Worm (Caenorhabditis elegans) whole organism, young adult: ENCODE results near the gene C27F2.7.

Source experiments
- B0019.2 ChIP-seq: fragments of 200-800 bp; sonication (Bioruptor generic); conservative IDR thresholded peaks from 2 replicates; pipeline ENCODE4 v1.3.6; 2022; ENCODE audit warnings: missing genetic modification reagents, missing genetic modification characterization, missing compliant biosample characterization
- B0261.1 ChIP-seq: sonication (generic microtip); optimal IDR thresholded peaks from 2 replicates; lab custom pipeline; 2016; ENCODE audit warnings: mild to moderate bottlenecking, missing genetic modification characterization, moderate library complexity, missing compliant biosample characterization
- C06A6.2 ChIP-seq: fragments of 200-800 bp; sonication (Bioruptor generic); conservative IDR thresholded peaks from 2 replicates; pipeline ENCODE4 v1.3.6; 2022; ENCODE audit warnings: missing genetic modification characterization, missing compliant biosample characterization
- C17E4.6 ChIP-seq: fragments of 200-800 bp; sonication (Bioruptor generic); IDR thresholded peaks from 2 replicates; pipeline ENCODE4 v1.3.6; 2022; ENCODE audit warnings: missing genetic modification reagents, missing genetic modification characterization, missing compliant biosample characterization
- D2030.7 ChIP-seq: fragments of 200-800 bp; sonication (Bioruptor generic); IDR thresholded peaks from 2 replicates; pipeline ENCODE4 v1.3.6; 2022; ENCODE audit warnings: missing genetic modification reagents, missing genetic modification characterization, missing compliant biosample characterization
- F23B12.7 ChIP-seq: sonication (generic microtip); optimal IDR thresholded peaks from 2 replicates; lab custom pipeline; 2017; ENCODE audit warnings: missing genetic modification characterization, mild to moderate bottlenecking, missing compliant biosample characterization, antibody characterized with exemption, moderate library complexity; ENCODE audit not compliant: insufficient read depth
- F33H1.4 ChIP-seq: fragments of 200-800 bp; sonication (Bioruptor generic); IDR thresholded peaks from 2 replicates; pipeline ENCODE4 v1.3.6; 2022; ENCODE audit warnings: missing genetic modification reagents, missing genetic modification characterization, missing compliant biosample characterization
- F39B2.1 ChIP-seq: fragments of 200-800 bp; sonication (Bioruptor generic); IDR thresholded peaks from 2 replicates; pipeline ENCODE4 v1.3.6; 2022; ENCODE audit warnings: missing genetic modification reagents, missing genetic modification characterization, missing compliant biosample characterization
- F52B5.7 ChIP-seq: sonication (generic microtip); optimal IDR thresholded peaks from 2 replicates; lab custom pipeline; 2016; ENCODE audit warnings: mild to moderate bottlenecking, missing genetic modification characterization, missing compliant biosample characterization
- K11D2.4 ChIP-seq: fragments of 200-800 bp; sonication (Bioruptor generic); IDR thresholded peaks from 2 replicates; pipeline ENCODE4 v1.3.6; 2022; ENCODE audit warnings: missing genetic modification reagents, missing genetic modification characterization, missing compliant biosample characterization
- T07F8.4 ChIP-seq: sonication (generic microtip); optimal IDR thresholded peaks from 2 replicates; lab custom pipeline; 2016; ENCODE audit warnings: mild to moderate bottlenecking, missing genetic modification characterization, moderate library complexity, missing compliant biosample characterization
- Y53F4B.3 ChIP-seq: fragments of 200-800 bp; sonication (Bioruptor generic); IDR thresholded peaks from 2 replicates; pipeline ENCODE4 v1.3.6; 2022; ENCODE audit warnings: missing genetic modification reagents, missing genetic modification characterization, missing compliant biosample characterization
- Y56A3A.18 ChIP-seq: fragments of 200-800 bp; sonication (Bioruptor generic); IDR thresholded peaks from 2 replicates; pipeline ENCODE4 v1.3.6; 2022; ENCODE audit warnings: missing genetic modification reagents, missing genetic modification characterization, missing compliant biosample characterization
- Y95B8A.8 ChIP-seq: fragments of 200-800 bp; sonication (Bioruptor generic); IDR thresholded peaks from 2 replicates; pipeline ENCODE4 v1.3.6; 2022; ENCODE audit warnings: missing genetic modification reagents, missing genetic modification characterization, missing compliant biosample characterization
- attf-3 ChIP-seq: fragments of 200-800 bp; sonication (Bioruptor generic); conservative IDR thresholded peaks from 2 replicates; pipeline ENCODE4 v1.3.6; 2022; ENCODE audit warnings: missing genetic modification reagents, missing genetic modification characterization, missing compliant biosample characterization
- attf-5 ChIP-seq: fragments of 200-800 bp; sonication (Bioruptor generic); optimal IDR thresholded peaks from 2 replicates; lab custom pipeline; 2018; ENCODE audit warnings: mild to moderate bottlenecking, missing genetic modification characterization, missing compliant biosample characterization
- ccch-3 ChIP-seq: fragments of 200-800 bp; sonication (Bioruptor generic); optimal IDR thresholded peaks from 2 replicates; lab custom pipeline; 2018; ENCODE audit warnings: mild to moderate bottlenecking, missing genetic modification characterization, missing compliant biosample characterization
- cebp-1 ChIP-seq, 2 experiments: fragments of 200-800 bp in 1 of 2; sonication (Bioruptor generic) in 1 of 2; sonication (generic microtip) in 1 of 2; IDR thresholded peaks in 1 of 2; optimal IDR thresholded peaks in 1 of 2; 2 replicates each; pipeline versions ENCODE4 v1.3.6 to Lab custom; 2017 to 2022; ENCODE audit warnings: missing compliant biosample characterization in 2 of 2, missing genetic modification characterization in 2 of 2, mild to moderate bottlenecking in 1 of 2, missing genetic modification reagents in 1 of 2, moderate library complexity in 1 of 2
- ceh-91 ChIP-seq: fragments of 200-800 bp; sonication (Bioruptor generic); IDR thresholded peaks from 2 replicates; pipeline ENCODE4 v1.3.6; 2022; ENCODE audit warnings: missing genetic modification reagents, missing genetic modification characterization, missing compliant biosample characterization
- ekl-4 ChIP-seq: fragments of 200-800 bp; sonication (Bioruptor generic); IDR thresholded peaks from 2 replicates; pipeline ENCODE4 v1.3.6; 2022; ENCODE audit warnings: missing genetic modification reagents, missing genetic modification characterization, missing compliant biosample characterization
- ets-4 ChIP-seq: fragments of 200-800 bp; sonication (Bioruptor generic); optimal IDR thresholded peaks from 2 replicates; lab custom pipeline; 2018; ENCODE audit warnings: mild to moderate bottlenecking, missing genetic modification characterization, missing compliant biosample characterization
- fkh-3 ChIP-seq: sonication (generic microtip); optimal IDR thresholded peaks from 2 replicates; lab custom pipeline; 2016; ENCODE audit warnings: mild to moderate bottlenecking, missing genetic modification characterization, missing compliant biosample characterization
- gei-17 ChIP-seq: fragments of 200-800 bp; sonication (Bioruptor generic); optimal IDR thresholded peaks from 2 replicates; lab custom pipeline; 2018; ENCODE audit warnings: mild to moderate bottlenecking, missing genetic modification characterization, missing compliant biosample characterization
- hlh-26 ChIP-seq: fragments of 200-800 bp; sonication (Bioruptor generic); conservative IDR thresholded peaks from 2 replicates; pipeline ENCODE4 v1.3.6; 2022; ENCODE audit warnings: missing genetic modification reagents, missing genetic modification characterization, missing compliant biosample characterization
- hmg-20 ChIP-seq: fragments of 200-800 bp; sonication (Bioruptor generic); IDR thresholded peaks from 2 replicates; pipeline ENCODE4 v1.3.6; 2022; ENCODE audit warnings: missing genetic modification reagents, missing genetic modification characterization, missing compliant biosample characterization
- lag-1 ChIP-seq: fragments of 200-800 bp; sonication (Bioruptor generic); IDR thresholded peaks from 2 replicates; pipeline ENCODE4 v1.3.6; 2022; ENCODE audit warnings: missing genetic modification reagents, missing genetic modification characterization, missing compliant biosample characterization
- let-526 ChIP-seq: fragments of 200-800 bp; sonication (Bioruptor generic); IDR thresholded peaks from 2 replicates; pipeline ENCODE4 v1.3.6; 2022; ENCODE audit warnings: missing genetic modification reagents, missing genetic modification characterization, missing compliant biosample characterization
- lin-40 ChIP-seq: sonication (generic microtip); optimal IDR thresholded peaks from 2 replicates; lab custom pipeline; 2016; ENCODE audit warnings: missing genetic modification characterization, mild to moderate bottlenecking, missing compliant biosample characterization, missing genotype, missing genetic modification reagents
- lin-54 ChIP-seq: fragments of 200-800 bp; sonication (Bioruptor generic); optimal IDR thresholded peaks from 2 replicates; lab custom pipeline; 2018; ENCODE audit warnings: mild to moderate bottlenecking, missing genetic modification characterization, missing compliant biosample characterization
- lir-1 ChIP-seq: fragments of 200-800 bp; sonication (Bioruptor generic); conservative IDR thresholded peaks from 2 replicates; pipeline ENCODE4 v1.3.6; 2022; ENCODE audit warnings: missing genetic modification reagents, missing genetic modification characterization, missing compliant biosample characterization
- madf-10 ChIP-seq: sonication (generic microtip); optimal IDR thresholded peaks from 2 replicates; lab custom pipeline; 2016; ENCODE audit warnings: mild to moderate bottlenecking, missing genetic modification characterization, missing compliant biosample characterization
- madf-3 ChIP-seq: fragments of 200-800 bp; sonication (Bioruptor generic); IDR thresholded peaks from 2 replicates; pipeline ENCODE4 v1.3.6; 2022; ENCODE audit warnings: missing genetic modification reagents, missing genetic modification characterization, missing compliant biosample characterization
- mcd-1 ChIP-seq: fragments of 200-800 bp; sonication (Bioruptor generic); IDR thresholded peaks from 2 replicates; pipeline ENCODE4 v1.3.6; 2022; ENCODE audit warnings: missing genetic modification reagents, missing genetic modification characterization, missing compliant biosample characterization
- mes-4 ChIP-seq: sonication (generic microtip); optimal IDR thresholded peaks from 2 replicates; lab custom pipeline; 2016; ENCODE audit warnings: missing genotype, missing genetic modification characterization, missing compliant biosample characterization
- nfya-2 ChIP-seq: fragments of 200-800 bp; sonication (Bioruptor generic); IDR thresholded peaks from 2 replicates; pipeline ENCODE4 v1.3.6; 2022; ENCODE audit warnings: missing genetic modification reagents, missing genetic modification characterization, missing compliant biosample characterization
- nhr-179 ChIP-seq: sonication (generic microtip); optimal IDR thresholded peaks from 2 replicates; lab custom pipeline; 2016; ENCODE audit warnings: mild to moderate bottlenecking, missing genetic modification characterization, missing compliant biosample characterization
- nhr-27 ChIP-seq: fragments of 200-800 bp; sonication (Bioruptor generic); optimal IDR thresholded peaks from 2 replicates; lab custom pipeline; 2018; ENCODE audit warnings: mild to moderate bottlenecking, missing genetic modification characterization, moderate library complexity, missing compliant biosample characterization
- nhr-80 ChIP-seq: sonication (generic microtip); optimal IDR thresholded peaks from 2 replicates; lab custom pipeline; 2016; ENCODE audit warnings: missing genetic modification characterization, missing compliant biosample characterization
- nhr-90 ChIP-seq: sonication (generic microtip); optimal IDR thresholded peaks from 2 replicates; lab custom pipeline; 2016; ENCODE audit warnings: missing genotype, mild to moderate bottlenecking, missing genetic modification characterization, missing compliant biosample characterization
- pha-4 ChIP-seq: fragments of 150-350 bp; sonication (generic microtip); optimal IDR thresholded peaks from 2 replicates; lab custom pipeline; 2014; ENCODE audit warnings: missing biosample characterization, missing genetic modification reagents, missing genetic modification characterization
- rec-8 ChIP-seq, 2 experiments: sonication (generic microtip); optimal IDR thresholded peaks; 2 replicates each; lab custom pipeline; 2016; ENCODE audit warnings: mild to moderate bottlenecking in 2 of 2, missing genetic modification characterization in 2 of 2, missing genetic modification reagents in 2 of 2, missing genotype in 2 of 2, missing biosample characterization in 1 of 2, missing compliant biosample characterization in 1 of 2, moderate library complexity in 1 of 2
- sptf-2 ChIP-seq: fragments of 200-800 bp; sonication (Bioruptor generic); optimal IDR thresholded peaks from 2 replicates; lab custom pipeline; 2018; ENCODE audit warnings: mild to moderate bottlenecking, missing genetic modification characterization, missing compliant biosample characterization
- unc-130 ChIP-seq: sonication (generic microtip); optimal IDR thresholded peaks from 2 replicates; lab custom pipeline; 2016; ENCODE audit warnings: missing genetic modification reagents, missing genetic modification characterization, missing compliant biosample characterization
- xnd-1 ChIP-seq: sonication (generic microtip); optimal IDR thresholded peaks from 2 replicates; lab custom pipeline; 2016; ENCODE audit warnings: missing genotype, missing genetic modification reagents, missing genetic modification characterization, missing compliant biosample characterization
- zfh-2 ChIP-seq: fragments of 200-800 bp; sonication (Bioruptor generic); conservative IDR thresholded peaks from 2 replicates; pipeline ENCODE4 v1.3.6; 2022; ENCODE audit warnings: missing genetic modification reagents, missing genetic modification characterization, missing compliant biosample characterization
- ztf-22 ChIP-seq: fragments of 200-800 bp; sonication (Bioruptor generic); optimal IDR thresholded peaks from 2 replicates; lab custom pipeline; 2018; ENCODE audit warnings: mild to moderate bottlenecking, missing genetic modification characterization, moderate library complexity, missing compliant biosample characterization
- ztf-28 ChIP-seq: fragments of 200-800 bp; sonication (Bioruptor generic); IDR thresholded peaks from 2 replicates; pipeline ENCODE4 v1.3.6; 2022; ENCODE audit warnings: missing genetic modification reagents, missing genetic modification characterization, missing compliant biosample characterization
- ztf-3 ChIP-seq: fragments of 200-800 bp; sonication (Bioruptor generic); optimal IDR thresholded peaks from 2 replicates; lab custom pipeline; 2018; ENCODE audit warnings: mild to moderate bottlenecking, missing genetic modification characterization, missing compliant biosample characterization

Gene C27F2.7

ce11 chrIII:4984444-4985086, at the start of gene C27F2.7 (continued):
- TF ChIP-seq B0261.1 (tag; lab: Kevin White, UChicago) (no peak), lin-40 (tag; lab: Kevin White, UChicago) (no peak), zfh-2 (no peak), lag-1 (no peak), let-526 (GFP tag; lab: Robert Waterston, UW) (no peak), C17E4.6 (GFP tag; lab: Robert Waterston, UW) (peak; percentile 71; the same call in 1 of the 2 replicates), mes-4 (tag; lab: Kevin White, UChicago) (no peak), D2030.7 (peak; percentile 79), nhr-179 (tag; lab: Kevin White, UChicago) (no peak), rec-8 (tag; optimal IDR thresholded peaks at IDR 0.05; lab: Kevin White, UChicago) (no peak), F33H1.4 (GFP tag; lab: Robert Waterston, UW) (peak; percentile 76), F52B5.7 (tag; lab: Kevin White, UChicago) (no peak), cebp-1 (GFP tag; IDR thresholded peaks at IDR 0.05; lab: Robert Waterston, UW) (no peak), cebp-1 (tag; optimal IDR thresholded peaks at IDR 0.05; lab: Kevin White, UChicago) (no peak), ccch-3 (no peak), K11D2.4 (GFP tag; lab: Robert Waterston, UW) (no peak), madf-10 (no peak), hlh-26 (GFP tag; lab: Robert Waterston, UW) (no peak), Y53F4B.3 (GFP tag; lab: Robert Waterston, UW) (no peak), ceh-91 (GFP tag; lab: Robert Waterston, UW) (peak; percentile 91), attf-3 (GFP tag; lab: Robert Waterston, UW) (no peak), fkh-3 (tag; lab: Kevin White, UChicago) (no peak), nhr-90 (no peak), gei-17 (GFP tag; lab: Kevin White, UChicago) (no peak), ekl-4 (peak; percentile 66), sptf-2 (GFP tag; lab: Kevin White, UChicago) (no peak), F39B2.1 (GFP tag; lab: Robert Waterston, UW) (no peak), unc-130 (peak; percentile 45), F23B12.7 (tag; lab: Kevin White, UChicago) (no peak), hmg-20 (GFP tag; lab: Robert Waterston, UW) (no peak), ets-4 (no peak), ztf-28 (no peak), lin-54 (peak; percentile 75), ztf-3 (GFP tag; lab: Kevin White, UChicago) (no peak), Y95B8A.8 (GFP tag; lab: Robert Waterston, UW) (peak; percentile 81), nhr-27 (tag; lab: Kevin White, UChicago) (no peak), madf-3 (GFP tag; lab: Robert Waterston, UW) (peak; percentile 70; the same call in 1 of the 2 replicates), T07F8.4 (no peak), nhr-80 (tag; lab: Kevin White, UChicago) (no peak), ztf-22 (GFP tag; lab: Kevin White, UChicago) (no peak), nfya-2 (GFP tag; lab: Robert Waterston, UW) (peak; percentile 92), Y56A3A.18 (GFP tag; lab: Robert Waterston, UW) (no peak), B0019.2 (GFP tag; lab: Robert Waterston, UW) (peak; percentile 68; the same call in 1 of the 2 replicates), xnd-1 (tag; lab: Kevin White, UChicago) (peak; percentile 80), C06A6.2 (GFP tag; lab: Robert Waterston, UW) (no peak), lir-1 (GFP tag; lab: Robert Waterston, UW) (no peak), mcd-1 (GFP tag; lab: Robert Waterston, UW) (no peak), pha-4 (tag; lab: Kevin White, UChicago) (no peak), attf-5 (no peak)
